Worm (Caenorhabditis elegans) whole organism, late embryonic: Measurements from ENCODE around the gene sru-45.

ENCODE experiments used
- C08G9.2 ChIP-seq: sonication (generic microtip); optimal IDR thresholded peaks from 2 replicates; lab custom pipeline; 2016; ENCODE audit warnings: mild to moderate bottlenecking, missing genetic modification characterization, moderate library complexity, missing compliant biosample characterization
- F13H6.1 ChIP-seq: sonication (generic microtip); optimal IDR thresholded peaks from 2 replicates; lab custom pipeline; 2016; ENCODE audit warnings: missing genetic modification characterization, missing compliant biosample characterization
- K02D7.2 ChIP-seq: sonication (generic microtip); optimal IDR thresholded peaks from 2 replicates; lab custom pipeline; 2017; ENCODE audit warnings: mild to moderate bottlenecking, missing genetic modification characterization, missing compliant biosample characterization
- K09A11.1 ChIP-seq: sonication (generic microtip); optimal IDR thresholded peaks from 2 replicates; lab custom pipeline; 2017; ENCODE audit warnings: antibody characterized with exemption, mild to moderate bottlenecking, missing genetic modification characterization, missing compliant biosample characterization; ENCODE audit not compliant: insufficient read depth
- ahr-1 ChIP-seq: sonication (generic microtip); optimal IDR thresholded peaks from 2 replicates; lab custom pipeline; 2016; ENCODE audit warnings: missing genetic modification characterization, missing compliant biosample characterization
- ama-1 ChIP-seq: fragments of 150-350 bp; optimal IDR thresholded peaks from 2 replicates; lab custom pipeline; 2014
- ceh-14 ChIP-seq: sonication (generic microtip); optimal IDR thresholded peaks from 2 replicates; lab custom pipeline; 2016; ENCODE audit warnings: missing genotype, missing genetic modification characterization, missing compliant biosample characterization
- ceh-19 ChIP-seq: fragments of 200-800 bp; sonication (Bioruptor generic); optimal IDR thresholded peaks from 2 replicates; lab custom pipeline; 2018; ENCODE audit warnings: mild to moderate bottlenecking, missing genetic modification characterization, missing compliant biosample characterization
- ceh-2 ChIP-seq: sonication (generic microtip); optimal IDR thresholded peaks from 2 replicates; lab custom pipeline; 2016; ENCODE audit warnings: missing genotype, missing genetic modification characterization, missing compliant biosample characterization
- ceh-24 ChIP-seq: sonication (generic microtip); optimal IDR thresholded peaks from 2 replicates; lab custom pipeline; 2016; ENCODE audit warnings: mild to moderate bottlenecking, missing genetic modification characterization, missing compliant biosample characterization
- ceh-31 ChIP-seq: sonication (generic microtip); optimal IDR thresholded peaks from 2 replicates; lab custom pipeline; 2016; ENCODE audit warnings: missing genetic modification characterization, missing compliant biosample characterization
- ceh-34 ChIP-seq: sonication (generic microtip); optimal IDR thresholded peaks from 2 replicates; lab custom pipeline; 2016; ENCODE audit warnings: mild to moderate bottlenecking, missing genetic modification characterization, missing compliant biosample characterization
- ceh-45 ChIP-seq: fragments of 200-800 bp; sonication (Bioruptor generic); IDR thresholded peaks from 2 replicates; pipeline ENCODE4 v1.3.6; 2022; ENCODE audit warnings: missing genetic modification reagents, missing genetic modification characterization, missing compliant biosample characterization
- ceh-48 ChIP-seq: sonication (generic microtip); optimal IDR thresholded peaks from 2 replicates; lab custom pipeline; 2016; ENCODE audit warnings: missing genetic modification characterization, inconsistent platforms, missing compliant biosample characterization
- ceh-6 ChIP-seq: fragments of 200-800 bp; sonication (Bioruptor generic); optimal IDR thresholded peaks from 2 replicates; lab custom pipeline; 2018; ENCODE audit warnings: mild to moderate bottlenecking, missing genetic modification characterization, missing compliant biosample characterization
- ceh-9 ChIP-seq: sonication (generic microtip); optimal IDR thresholded peaks from 2 replicates; lab custom pipeline; 2016; ENCODE audit warnings: mild to moderate bottlenecking, missing genetic modification characterization, inconsistent platforms, missing compliant biosample characterization
- dve-1 ChIP-seq: sonication (generic microtip); optimal IDR thresholded peaks from 2 replicates; lab custom pipeline; 2017; ENCODE audit warnings: antibody characterized with exemption, mild to moderate bottlenecking, missing genetic modification characterization, missing compliant biosample characterization
- ets-4 ChIP-seq: sonication (generic microtip); optimal IDR thresholded peaks from 2 replicates; lab custom pipeline; 2016; ENCODE audit warnings: missing genetic modification characterization, missing compliant biosample characterization
- eyg-1 ChIP-seq: sonication (generic microtip); optimal IDR thresholded peaks from 2 replicates; lab custom pipeline; 2016; ENCODE audit warnings: missing genotype, missing genetic modification characterization, missing compliant biosample characterization
- fax-1 ChIP-seq: sonication (generic microtip); optimal IDR thresholded peaks from 2 replicates; lab custom pipeline; 2016; ENCODE audit warnings: missing genotype, missing genetic modification characterization, missing compliant biosample characterization
- fkh-6 ChIP-seq: sonication (generic microtip); optimal IDR thresholded peaks from 2 replicates; lab custom pipeline; 2016; ENCODE audit warnings: missing genetic modification characterization, missing compliant biosample characterization
- gmeb-2 ChIP-seq: sonication (generic microtip); optimal IDR thresholded peaks from 2 replicates; lab custom pipeline; 2016; ENCODE audit warnings: missing genetic modification characterization, inconsistent platforms, missing compliant biosample characterization
- hlh-15 ChIP-seq: sonication (generic microtip); optimal IDR thresholded peaks from 2 replicates; lab custom pipeline; 2016; ENCODE audit warnings: missing genetic modification characterization, missing compliant biosample characterization
- hlh-8 ChIP-seq: sonication (generic microtip); optimal IDR thresholded peaks from 2 replicates; lab custom pipeline; 2016; ENCODE audit warnings: missing genotype, missing genetic modification characterization, missing compliant biosample characterization
- lim-6 ChIP-seq: sonication (generic microtip); optimal IDR thresholded peaks from 2 replicates; lab custom pipeline; 2016; ENCODE audit warnings: missing genetic modification characterization, missing compliant biosample characterization
- madf-2 ChIP-seq: sonication (generic microtip); optimal IDR thresholded peaks from 2 replicates; lab custom pipeline; 2017; ENCODE audit warnings: missing genetic modification characterization, missing compliant biosample characterization
- mec-3 ChIP-seq: sonication (generic microtip); optimal IDR thresholded peaks from 2 replicates; lab custom pipeline; 2016; ENCODE audit warnings: borderline replicate concordance, missing genetic modification characterization, missing compliant biosample characterization
- nfya-1 ChIP-seq: sonication (generic microtip); optimal IDR thresholded peaks from 2 replicates; lab custom pipeline; 2017; ENCODE audit warnings: missing genetic modification characterization, mild to moderate bottlenecking, missing compliant biosample characterization, antibody characterized with exemption, moderate library complexity
- nhr-232 ChIP-seq: sonication (generic microtip); optimal IDR thresholded peaks from 2 replicates; lab custom pipeline; 2016; ENCODE audit warnings: missing genetic modification characterization, missing compliant biosample characterization
- odd-2 ChIP-seq: sonication (generic microtip); optimal IDR thresholded peaks from 2 replicates; lab custom pipeline; 2017; ENCODE audit warnings: antibody characterized with exemption, mild to moderate bottlenecking, missing genetic modification characterization, missing compliant biosample characterization
- pat-9 ChIP-seq: fragments of 200-800 bp; sonication (Bioruptor generic); optimal IDR thresholded peaks from 2 replicates; lab custom pipeline; 2018; ENCODE audit warnings: mild to moderate bottlenecking, missing genetic modification characterization, moderate library complexity, missing compliant biosample characterization
- pha-2 ChIP-seq: sonication (generic microtip); optimal IDR thresholded peaks from 2 replicates; lab custom pipeline; 2017; ENCODE audit warnings: mild to moderate bottlenecking, missing genetic modification characterization, missing compliant biosample characterization
- pqm-1 ChIP-seq: sonication (generic microtip); optimal IDR thresholded peaks from 2 replicates; lab custom pipeline; 2016; ENCODE audit warnings: missing genetic modification characterization, missing compliant biosample characterization
- pros-1 ChIP-seq: fragments of 150-350 bp; optimal IDR thresholded peaks from 2 replicates; lab custom pipeline; 2014; ENCODE audit warnings: missing biosample characterization, missing genetic modification reagents, missing genetic modification characterization
- ref-2 ChIP-seq: sonication (generic microtip); optimal IDR thresholded peaks from 2 replicates; lab custom pipeline; 2016; ENCODE audit warnings: missing genetic modification characterization, missing compliant biosample characterization
- rnt-1 ChIP-seq: sonication (generic microtip); optimal IDR thresholded peaks from 2 replicates; lab custom pipeline; 2016; ENCODE audit warnings: missing genetic modification characterization, missing compliant biosample characterization
- sdc-2 ChIP-seq: sonication (generic microtip); optimal IDR thresholded peaks from 2 replicates; lab custom pipeline; 2016; ENCODE audit warnings: missing genotype, missing genetic modification characterization, missing compliant biosample characterization
- sox-4 ChIP-seq: sonication (generic microtip); optimal IDR thresholded peaks from 2 replicates; lab custom pipeline; 2017; ENCODE audit warnings: mild to moderate bottlenecking, missing genetic modification characterization, inconsistent platforms, missing compliant biosample characterization
- tbx-7 ChIP-seq: sonication (generic microtip); optimal IDR thresholded peaks from 2 replicates; lab custom pipeline; 2016; ENCODE audit warnings: missing genotype, missing genetic modification characterization, missing compliant biosample characterization
- unc-3 ChIP-seq, 2 experiments: fragments of 200-800 bp in 1 of 2; sonication (Bioruptor generic) in 1 of 2; sonication (generic microtip) in 1 of 2; conservative IDR thresholded peaks in 1 of 2; optimal IDR thresholded peaks in 1 of 2; 2 replicates each; pipeline versions ENCODE4 v1.3.6 to Lab custom; 2016 to 2022; ENCODE audit warnings: missing compliant biosample characterization in 2 of 2, missing genetic modification characterization in 2 of 2, missing genetic modification reagents in 1 of 2
- unc-42 ChIP-seq: sonication (generic microtip); optimal IDR thresholded peaks from 2 replicates; lab custom pipeline; 2016; ENCODE audit warnings: missing genotype, missing genetic modification characterization, missing compliant biosample characterization
- unc-86 ChIP-seq: sonication (generic microtip); optimal IDR thresholded peaks from 2 replicates; lab custom pipeline; 2016; ENCODE audit warnings: missing genetic modification characterization, missing compliant biosample characterization
- zip-5 ChIP-seq: sonication (generic microtip); optimal IDR thresholded peaks from 2 replicates; lab custom pipeline; 2016; ENCODE audit warnings: missing genetic modification characterization, missing compliant biosample characterization

Gene sru-45

ce11 chrV:16537908-16538446 lies 27.8 kb upstream of the sru-45 start, which contains the start of gene Y32B12B.2:
TSS of gene Y32B12B.2 (plus strand) at chrV:16538396.
- TF ChIP-seq pqm-1 (tag; lab: Kevin White, UChicago) (no peak), hlh-8 (tag; lab: Kevin White, UChicago) (no peak), pha-2 (tag; lab: Kevin White, UChicago) (no peak), gmeb-2 (tag; lab: Kevin White, UChicago) (no peak), unc-42 (peak; percentile 28), ama-1 (no peak), C08G9.2 (tag; lab: Kevin White, UChicago) (peak; percentile 31), tbx-7 (tag; lab: Kevin White, UChicago) (peak; percentile 7), ets-4 (tag; lab: Kevin White, UChicago) (peak; percentile 1), ceh-34 (no peak), nhr-232 (tag; lab: Kevin White, UChicago) (no peak), pros-1 (no peak), ceh-9 (no peak), fax-1 (no peak), odd-2 (tag; lab: Kevin White, UChicago) (no peak), ceh-31 (tag; lab: Kevin White, UChicago) (peak; percentile 25), unc-86 (tag; lab: Kevin White, UChicago) (no peak), ceh-2 (tag; lab: Kevin White, UChicago) (peak; percentile 1)
- TF ChIP-seq, all 69 proteins: peak for 6

DNA sequence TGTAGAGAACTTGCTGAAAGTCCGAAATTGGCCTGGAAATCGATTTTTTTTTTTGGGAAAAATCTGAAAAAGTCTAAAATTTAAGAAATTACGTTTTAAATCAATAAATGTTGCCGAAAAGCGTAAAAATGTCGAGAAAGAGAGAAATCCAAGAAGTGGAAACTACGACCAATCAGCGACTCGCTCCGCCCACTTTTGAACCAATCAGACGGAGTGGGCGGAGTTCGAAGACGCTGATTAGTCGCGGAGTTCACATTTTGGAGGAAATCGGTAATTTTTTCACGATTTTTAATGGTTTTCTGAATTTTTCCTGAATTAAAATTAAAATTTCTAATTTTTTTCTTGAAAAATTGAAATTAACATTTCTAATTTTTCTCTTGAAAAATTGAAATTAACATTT lies 26.1 kb upstream of the sru-45 start:
- TF ChIP-seq nfya-1 (tag; lab: Kevin White, UChicago), result peak; percentile 83
- no peak for TF ChIP-seq ceh-45 (GFP tag; lab: Robert Waterston, UW)

DNA sequence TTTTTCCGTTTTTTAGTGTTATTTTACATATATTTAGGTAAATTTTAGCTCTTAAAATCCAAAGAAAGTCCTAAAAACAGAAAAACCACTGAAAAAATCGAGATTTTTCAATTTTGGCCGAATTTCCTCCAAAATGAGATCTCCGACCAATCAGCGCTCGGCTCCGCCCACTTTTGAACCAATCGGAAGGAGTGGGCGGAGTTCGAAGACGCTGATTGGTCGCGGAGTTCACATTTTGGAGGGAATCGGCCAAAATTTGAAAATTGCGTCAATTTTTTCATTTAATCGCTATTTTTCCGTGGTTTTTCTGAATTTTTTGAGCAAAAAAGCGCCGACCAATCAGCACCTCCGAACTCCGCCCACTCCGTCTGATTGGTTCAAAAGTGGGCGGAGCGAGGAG lies 25.1 kb upstream of the sru-45 start:
- peak; percentile 77 for TF ChIP-seq nfya-1 (tag; lab: Kevin White, UChicago)
- TF ChIP-seq dve-1 (tag; lab: Kevin White, UChicago), result no peak

DNA sequence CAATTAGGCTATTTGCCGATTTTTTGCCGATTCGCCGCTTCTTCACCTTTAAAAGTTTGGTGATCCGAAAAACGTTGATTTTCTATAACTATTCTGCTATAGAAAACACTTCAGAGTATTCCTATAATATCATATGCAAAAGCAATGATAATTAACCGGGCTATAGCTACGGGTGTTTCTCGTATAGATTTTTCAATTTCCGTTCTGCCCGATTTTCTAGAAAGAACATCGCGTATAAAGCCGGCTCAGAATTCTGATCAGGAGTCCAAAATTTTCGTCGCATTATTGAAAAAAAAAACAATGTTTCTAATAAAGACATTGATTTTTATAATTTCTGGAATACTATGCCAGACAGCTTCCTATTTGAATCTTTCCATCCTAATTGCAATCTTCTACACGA lies 15.1 kb upstream of the sru-45 start, which contains the start of gene srbc-65:
Gene srbc-65 (plus strand): TSS at position 301 of the 400 bp plus-strand sequence.
- TF ChIP-seq ceh-24, result no peak
- TF ChIP-seq unc-42, result no peak
- TF ChIP-seq sox-4 (tag; lab: Kevin White, UChicago), result no peak
- no peak for TF ChIP-seq ets-4 (tag; lab: Kevin White, UChicago)
- TF ChIP-seq lim-6 (tag; lab: Kevin White, UChicago), result no peak
- no peak for TF ChIP-seq fkh-6
- TF ChIP-seq unc-86 (tag; lab: Kevin White, UChicago), result no peak
- no peak for TF ChIP-seq K09A11.1 (tag; lab: Kevin White, UChicago)
- no peak for TF ChIP-seq ceh-19
- no peak for TF ChIP-seq K02D7.2 (tag; lab: Kevin White, UChicago)
- TF ChIP-seq madf-2 (tag; lab: Kevin White, UChicago), result no peak

DNA sequence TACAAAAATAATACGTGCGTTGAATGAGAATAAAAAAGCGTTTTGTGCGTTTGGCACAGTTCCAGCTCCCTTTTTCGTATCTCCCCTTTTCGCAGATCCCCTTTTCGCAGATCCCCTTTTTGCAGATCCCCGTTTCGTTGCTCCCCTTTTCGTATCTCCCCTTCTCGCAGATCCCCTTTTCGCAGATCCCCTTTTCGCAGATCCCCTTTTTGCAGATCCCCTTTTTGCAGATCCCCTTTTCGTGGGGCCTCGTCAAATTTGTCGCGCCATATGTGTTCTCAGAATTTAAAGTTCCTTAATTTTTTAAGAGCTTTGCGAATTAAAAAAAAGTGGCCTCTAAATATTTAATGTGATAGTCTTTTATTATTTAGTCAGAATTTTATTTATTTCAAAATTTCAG lies 12.8 kb upstream of the sru-45 start, which contains the start of gene Y32B12B.4:
Gene Y32B12B.4 (plus strand): TSS at position 399 of the 400 bp plus-strand sequence.
- peak; percentile 56 for TF ChIP-seq unc-86 (tag; lab: Kevin White, UChicago)
- peak; percentile 96 for TF ChIP-seq ceh-14
- peak; percentile 44; the same call in 1 of the 2 replicates for TF ChIP-seq unc-3 (GFP tag; conservative IDR thresholded peaks at IDR 0.05; lab: Robert Waterston, UW)
- TF ChIP-seq unc-3 (tag; optimal IDR thresholded peaks at IDR 0.05; lab: Kevin White, UChicago), result peak; percentile 76
- TF ChIP-seq F13H6.1 (tag; lab: Kevin White, UChicago), result peak; percentile 91
- TF ChIP-seq ceh-45 (GFP tag; lab: Robert Waterston, UW), result 0 out of 2 replicates have a peak, but pooled peaks have one; percentile 34
- peak; percentile 76 for TF ChIP-seq ahr-1 (tag; lab: Kevin White, UChicago)
- TF ChIP-seq sdc-2, result peak; percentile 69
- peak; percentile 94 for TF ChIP-seq rnt-1
- peak; percentile 3 for TF ChIP-seq madf-2 (tag; lab: Kevin White, UChicago)
- peak; percentile 93 for TF ChIP-seq mec-3 (tag; lab: Kevin White, UChicago)
- TF ChIP-seq ceh-19, result peak; percentile 75
- TF ChIP-seq tbx-7 (tag; lab: Kevin White, UChicago), result peak; percentile 99
- peak; percentile 18 for TF ChIP-seq ceh-6 (GFP tag; lab: Kevin White, UChicago)
- TF ChIP-seq pat-9 (tag; lab: Kevin White, UChicago), result no peak
- peak; percentile 14 for TF ChIP-seq sox-4 (tag; lab: Kevin White, UChicago)
- TF ChIP-seq fax-1, result peak; percentile 94
- peak; percentile 29 for TF ChIP-seq hlh-15 (tag; lab: Kevin White, UChicago)
- no peak for TF ChIP-seq eyg-1 (tag; lab: Kevin White, UChicago)
- TF ChIP-seq zip-5 (tag; lab: Kevin White, UChicago), result peak; percentile 94
- TF ChIP-seq pqm-1 (tag; lab: Kevin White, UChicago), result peak; percentile 81
- TF ChIP-seq ref-2 (tag; lab: Kevin White, UChicago), result peak; percentile 94
- TF ChIP-seq lim-6 (tag; lab: Kevin White, UChicago), result peak; percentile 87
- TF ChIP-seq ceh-48 (tag; lab: Kevin White, UChicago), result no peak
